Worm (Caenorhabditis elegans) whole organism, L1 larva: ENCODE data around the gene M01F1.4.
A peak's percentile ranks its signal among the peaks of the same experiment; 100 is the strongest.

Experiments used
- C04F5.9 ChIP-seq: sonication (generic microtip); optimal IDR thresholded peaks from 2 replicates; lab custom pipeline; 2016; ENCODE audit warnings: missing genetic modification characterization, missing compliant biosample characterization
- C16A3.4 ChIP-seq: fragments of 150-350 bp; optimal IDR thresholded peaks from 2 replicates; lab custom pipeline; 2014; ENCODE audit warnings: missing biosample characterization, missing genetic modification characterization
- C34B4.2 ChIP-seq: sonication (generic microtip); optimal IDR thresholded peaks from 2 replicates; lab custom pipeline; 2017; ENCODE audit warnings: mild to moderate bottlenecking, missing genetic modification characterization, missing compliant biosample characterization
- F16B12.6 ChIP-seq: fragments of 150-350 bp; optimal IDR thresholded peaks from 2 replicates; lab custom pipeline; 2014; ENCODE audit warnings: missing biosample characterization, missing genetic modification characterization
- Y116A8C.19 ChIP-seq: sonication (generic microtip); optimal IDR thresholded peaks from 2 replicates; lab custom pipeline; 2016; ENCODE audit warnings: missing compliant biosample characterization, missing genetic modification characterization, borderline replicate concordance
- aha-1 ChIP-seq: fragments of 150-350 bp; optimal IDR thresholded peaks from 2 replicates; lab custom pipeline; 2014; ENCODE audit warnings: missing biosample characterization, missing genetic modification characterization
- aly-2 ChIP-seq: fragments of 150-350 bp; optimal IDR thresholded peaks from 2 replicates; lab custom pipeline; 2014; ENCODE audit warnings: missing biosample characterization, missing genetic modification characterization
- ama-1 ChIP-seq: fragments of 150-350 bp; optimal IDR thresholded peaks from 2 replicates; lab custom pipeline; 2014
- ces-1 ChIP-seq: fragments of 150-350 bp; optimal IDR thresholded peaks from 2 replicates; lab custom pipeline; 2014; ENCODE audit warnings: missing biosample characterization, missing genetic modification reagents, missing genetic modification characterization
- efl-1 ChIP-seq, 4 experiments: fragments of 150-350 bp; optimal IDR thresholded peaks in 3 of 4; peaks in 1 of 4; 1 replicate in 1 of 4; 2 replicates in 3 of 4; lab custom pipeline; 2014; ENCODE audit warnings: missing biosample characterization in 2 of 4, missing genetic modification characterization in 2 of 4, missing genetic modification reagents in 2 of 4
- efl-3 ChIP-seq: fragments of 200-800 bp; sonication (Bioruptor generic); optimal IDR thresholded peaks from 2 replicates; lab custom pipeline; 2018; ENCODE audit warnings: mild to moderate bottlenecking, missing genetic modification characterization, missing compliant biosample characterization
- egl-27 ChIP-seq, 2 experiments: fragments of 150-350 bp in 1 of 2; sonication (generic microtip); optimal IDR thresholded peaks; 3 replicates each; lab custom pipeline; 2017 to 2018; ENCODE audit warnings: missing biosample characterization in 2 of 2, missing genetic modification characterization in 2 of 2, missing genetic modification reagents in 2 of 2
- elt-3 ChIP-seq, 6 experiments: fragments of 150-350 bp in 1 of 6; sonication (generic microtip); optimal IDR thresholded peaks; 2 replicates each; lab custom pipeline; 2017 to 2018; ENCODE audit warnings: missing biosample characterization in 6 of 6, missing genetic modification characterization in 6 of 6, inconsistent platforms in 1 of 6
- ets-5 ChIP-seq: fragments of 200-800 bp; sonication (Bioruptor generic); IDR thresholded peaks from 2 replicates; pipeline ENCODE4 v1.3.6; 2022; ENCODE audit warnings: missing genetic modification characterization, missing compliant biosample characterization
- fkh-10 ChIP-seq: sonication (generic microtip); optimal IDR thresholded peaks from 2 replicates; lab custom pipeline; 2017; ENCODE audit warnings: missing biosample characterization, missing genetic modification reagents, missing genetic modification characterization
- fkh-4 ChIP-seq: sonication (generic microtip); optimal IDR thresholded peaks from 2 replicates; lab custom pipeline; 2016; ENCODE audit warnings: missing compliant biosample characterization, missing genetic modification characterization, borderline replicate concordance
- fos-1 ChIP-seq: fragments of 150-350 bp; optimal IDR thresholded peaks from 2 replicates; lab custom pipeline; 2014; ENCODE audit warnings: missing biosample characterization, missing genetic modification characterization
- grh-1 ChIP-seq: fragments of 200-800 bp; sonication (Bioruptor generic); IDR thresholded peaks from 2 replicates; pipeline ENCODE4 v1.3.6; 2022; ENCODE audit warnings: missing genetic modification reagents, missing genetic modification characterization, missing compliant biosample characterization
- hlh-4 ChIP-seq: sonication (generic microtip); optimal IDR thresholded peaks from 2 replicates; lab custom pipeline; 2016; ENCODE audit warnings: mild to moderate bottlenecking, missing genetic modification characterization, missing compliant biosample characterization
- hpl-2 ChIP-seq: fragments of 150-350 bp; optimal IDR thresholded peaks from 2 replicates; lab custom pipeline; 2014; ENCODE audit warnings: missing biosample characterization, missing genetic modification reagents, missing genetic modification characterization
- irx-1 ChIP-seq: sonication (generic microtip); optimal IDR thresholded peaks from 2 replicates; lab custom pipeline; 2016; ENCODE audit warnings: missing genetic modification characterization, missing compliant biosample characterization
- lin-14 ChIP-seq: fragments of 200-800 bp; sonication (Bioruptor generic); optimal IDR thresholded peaks from 2 replicates; lab custom pipeline; 2018; ENCODE audit warnings: mild to moderate bottlenecking, missing genetic modification characterization, moderate library complexity, missing compliant biosample characterization
- lin-15B ChIP-seq: fragments of 150-350 bp; sonication (generic microtip); optimal IDR thresholded peaks from 3 replicates; lab custom pipeline; 2014; ENCODE audit warnings: missing biosample characterization, missing genetic modification characterization
- lin-35 ChIP-seq, 2 experiments: fragments of 150-350 bp; optimal IDR thresholded peaks; 2 replicates each; lab custom pipeline; 2014; ENCODE audit warnings: missing biosample characterization in 2 of 2, missing genetic modification characterization in 2 of 2, missing genetic modification reagents in 2 of 2
- lin-39 ChIP-seq: fragments of 150-350 bp; optimal IDR thresholded peaks from 2 replicates; lab custom pipeline; 2014; ENCODE audit warnings: missing biosample characterization, missing genetic modification reagents, missing genetic modification characterization
- lsy-2 ChIP-seq, 2 experiments: fragments of 150-350 bp; optimal IDR thresholded peaks; 2 replicates each; lab custom pipeline; 2014; ENCODE audit warnings: missing biosample characterization in 2 of 2, missing genetic modification characterization in 2 of 2
- mep-1 ChIP-seq: fragments of 150-350 bp; optimal IDR thresholded peaks from 2 replicates; lab custom pipeline; 2014; ENCODE audit warnings: missing biosample characterization, missing genetic modification characterization
- nhr-12 ChIP-seq: sonication (generic microtip); optimal IDR thresholded peaks from 2 replicates; lab custom pipeline; 2017; ENCODE audit warnings: missing biosample characterization, missing genetic modification characterization
- nhr-28 ChIP-seq: fragments of 150-350 bp; optimal IDR thresholded peaks from 2 replicates; lab custom pipeline; 2014; ENCODE audit warnings: missing biosample characterization, missing genetic modification characterization
- nhr-47 ChIP-seq: sonication (generic microtip); optimal IDR thresholded peaks from 2 replicates; lab custom pipeline; 2016; ENCODE audit warnings: mild to moderate bottlenecking, missing genetic modification characterization, moderate library complexity, missing compliant biosample characterization
- nhr-71 ChIP-seq: sonication (generic microtip); optimal IDR thresholded peaks from 2 replicates; lab custom pipeline; 2016; ENCODE audit warnings: mild to moderate bottlenecking, missing genetic modification characterization, moderate library complexity, missing compliant biosample characterization
- nhr-77 ChIP-seq: fragments of 150-350 bp; optimal IDR thresholded peaks from 2 replicates; lab custom pipeline; 2014; ENCODE audit warnings: missing biosample characterization, missing genetic modification characterization
- nhr-85 ChIP-seq: sonication (generic microtip); peaks from one replicate; lab custom pipeline; 2016; ENCODE audit warnings: missing genetic modification characterization, inconsistent platforms, missing compliant biosample characterization
- nhr-90 ChIP-seq: sonication (generic microtip); optimal IDR thresholded peaks from 2 replicates; lab custom pipeline; 2016; ENCODE audit warnings: mild to moderate bottlenecking, missing genetic modification characterization, missing compliant biosample characterization; ENCODE audit not compliant: poor library complexity
- pag-3 ChIP-seq: sonication (generic microtip); optimal IDR thresholded peaks from 2 replicates; lab custom pipeline; 2017; ENCODE audit warnings: missing genetic modification characterization, mild to moderate bottlenecking, missing compliant biosample characterization, antibody characterized with exemption, borderline replicate concordance; ENCODE audit not compliant: insufficient read depth
- pqm-1 ChIP-seq: sonication (generic microtip); optimal IDR thresholded peaks from 3 replicates; lab custom pipeline; 2017; ENCODE audit warnings: missing biosample characterization, missing genetic modification characterization
- rnt-1 ChIP-seq: sonication (generic microtip); optimal IDR thresholded peaks from 2 replicates; lab custom pipeline; 2016; ENCODE audit warnings: mild to moderate bottlenecking, missing genetic modification characterization, moderate library complexity, missing compliant biosample characterization
- skn-1 ChIP-seq: fragments of 150-350 bp; optimal IDR thresholded peaks from 2 replicates; lab custom pipeline; 2014; ENCODE audit warnings: missing biosample characterization, missing genetic modification characterization
- snpc-4 ChIP-seq: fragments of 150-350 bp; optimal IDR thresholded peaks from 2 replicates; lab custom pipeline; 2014; ENCODE audit warnings: missing biosample characterization, missing genetic modification characterization
- snu-23 ChIP-seq: sonication (generic microtip); optimal IDR thresholded peaks from 2 replicates; lab custom pipeline; 2016; ENCODE audit warnings: missing genetic modification characterization, missing compliant biosample characterization
- sox-4 ChIP-seq: sonication (generic microtip); optimal IDR thresholded peaks from 2 replicates; lab custom pipeline; 2016; ENCODE audit warnings: missing genetic modification characterization, missing compliant biosample characterization
- sptf-1 ChIP-seq: fragments of 150-350 bp; optimal IDR thresholded peaks from 2 replicates; lab custom pipeline; 2014; ENCODE audit warnings: missing biosample characterization, missing genetic modification characterization
- sup-37 ChIP-seq: fragments of 200-800 bp; sonication (Bioruptor generic); optimal IDR thresholded peaks from 2 replicates; lab custom pipeline; 2018; ENCODE audit warnings: mild to moderate bottlenecking, missing genetic modification characterization, missing compliant biosample characterization
- swsn-7 ChIP-seq: sonication (generic microtip); optimal IDR thresholded peaks from 2 replicates; lab custom pipeline; 2016; ENCODE audit warnings: missing genetic modification characterization, missing compliant biosample characterization
- tbx-2 ChIP-seq: sonication (generic microtip); optimal IDR thresholded peaks from 2 replicates; lab custom pipeline; 2016; ENCODE audit warnings: missing genetic modification characterization, missing compliant biosample characterization
- tlp-1 ChIP-seq: fragments of 150-350 bp; optimal IDR thresholded peaks from 2 replicates; lab custom pipeline; 2014; ENCODE audit warnings: missing biosample characterization, missing genetic modification characterization
- unc-30 ChIP-seq: sonication (generic microtip); optimal IDR thresholded peaks from 2 replicates; lab custom pipeline; 2017; ENCODE audit warnings: missing biosample characterization, missing genetic modification characterization
- unc-86 ChIP-seq: sonication (generic microtip); optimal IDR thresholded peaks from 2 replicates; lab custom pipeline; 2016; ENCODE audit warnings: missing genetic modification characterization, missing compliant biosample characterization
- xbp-1 ChIP-seq: sonication (generic microtip); optimal IDR thresholded peaks from 2 replicates; lab custom pipeline; 2016; ENCODE audit warnings: missing genetic modification characterization, missing compliant biosample characterization
- zag-1 ChIP-seq: fragments of 150-350 bp; optimal IDR thresholded peaks from 2 replicates; lab custom pipeline; 2014; ENCODE audit warnings: missing biosample characterization, missing genetic modification characterization
- ztf-4 ChIP-seq: fragments of 150-350 bp; optimal IDR thresholded peaks from 2 replicates; lab custom pipeline; 2014; ENCODE audit warnings: missing biosample characterization, missing genetic modification characterization

M01F1.4 gene

ce11 chrIII:3461403-3461802 lies 48.4 kb downstream of the M01F1.4 start, which contains the start of gene pph-6:
Gene pph-6 (plus strand): TSS chrIII:3461703.
- TF ChIP-seq efl-1 (optimal IDR thresholded peaks at IDR 0.05; lab: Kevin White, UChicago), result no peak
- TF ChIP-seq efl-1 (GFP tag; optimal IDR thresholded peaks at IDR 0.05 in 1 of 2; lab: Kevin White, UChicago), result peak in 1 of 2 experiments; percentile 82
- no peak for TF ChIP-seq hlh-4 (tag; lab: Kevin White, UChicago)

ce11 chrIII:3460061-3460460 lies 49.8 kb downstream of the M01F1.4 start, which contains the start of gene C34C12.8:
Gene C34C12.8 (plus strand): TSS chrIII:3460406.
- peak; percentile 97 for TF ChIP-seq lin-39 (tag; lab: Kevin White, UChicago)
- TF ChIP-seq lin-35 (GFP tag; optimal IDR thresholded peaks at IDR 0.05; lab: Kevin White, UChicago), result peak; percentile 96 to 98
- peak; percentile 98 for TF ChIP-seq nhr-85 (tag; lab: Kevin White, UChicago)
- TF ChIP-seq lsy-2 (tag; optimal IDR thresholded peaks at IDR 0.05; lab: Kevin White, UChicago), result peak; percentile 97 to 98
- TF ChIP-seq swsn-7 (tag; lab: Kevin White, UChicago), result peak; percentile 97
- peak; percentile 84 for TF ChIP-seq snpc-4 (tag; lab: Kevin White, UChicago)
- peak; percentile 57 for TF ChIP-seq efl-3 (GFP tag; lab: Kevin White, UChicago)
- TF ChIP-seq irx-1 (tag; lab: Kevin White, UChicago), result peak; percentile 96
- TF ChIP-seq ama-1 (lab: Kevin White, UChicago), result peak; percentile 91
- peak; percentile 97 for TF ChIP-seq tbx-2
- TF ChIP-seq nhr-12, result peak; percentile 18
- peak; percentile 98 for TF ChIP-seq nhr-71 (tag; lab: Kevin White, UChicago)
- TF ChIP-seq lin-14 (GFP tag; lab: Kevin White, UChicago), result peak; percentile 92
- TF ChIP-seq elt-3 (tag; optimal IDR thresholded peaks at IDR 0.05; lab: Kevin White, UChicago), result peak in 3 of 6 experiments; percentile 51 to 94 (median 93)
- peak; percentile 93 to 99 for TF ChIP-seq efl-1 (optimal IDR thresholded peaks at IDR 0.05; lab: Kevin White, UChicago)
- peak; percentile 96 to 100 for TF ChIP-seq efl-1 (GFP tag; optimal IDR thresholded peaks at IDR 0.05 in 1 of 2; lab: Kevin White, UChicago)
- peak; percentile 86 for TF ChIP-seq fkh-10 (GFP tag; lab: Kevin White, UChicago)
- TF ChIP-seq nhr-28 (tag; lab: Kevin White, UChicago), result peak; percentile 20
- TF ChIP-seq ces-1 (GFP tag; lab: Kevin White, UChicago), result no peak
- TF ChIP-seq lin-15B (tag; lab: Kevin White, UChicago), result peak; percentile 95
- TF ChIP-seq ztf-4, result peak; percentile 90
- TF ChIP-seq skn-1 (tag; lab: Kevin White, UChicago), result peak; percentile 91
- peak; percentile 96 for TF ChIP-seq grh-1
- no peak for TF ChIP-seq pag-3 (tag; lab: Kevin White, UChicago)
- peak; percentile 96 for TF ChIP-seq C16A3.4 (tag; lab: Kevin White, UChicago)
- peak; percentile 66 for TF ChIP-seq zag-1 (tag; lab: Kevin White, UChicago)
- TF ChIP-seq aly-2 (tag; lab: Kevin White, UChicago), result peak; percentile 90
- TF ChIP-seq xbp-1 (tag; lab: Kevin White, UChicago), result peak; percentile 98
- peak; percentile 98 for TF ChIP-seq mep-1
- peak; percentile 97 for TF ChIP-seq rnt-1 (tag; lab: Kevin White, UChicago)
- TF ChIP-seq tlp-1, result no peak
- TF ChIP-seq sptf-1 (tag; lab: Kevin White, UChicago), result no peak
- TF ChIP-seq aha-1 (tag; lab: Kevin White, UChicago), result peak; percentile 73
- peak; percentile 84 for TF ChIP-seq F16B12.6 (tag; lab: Kevin White, UChicago)
- TF ChIP-seq nhr-47, result peak; percentile 98
- peak; percentile 92 for TF ChIP-seq sup-37 (GFP tag; lab: Kevin White, UChicago)
- peak; percentile 97 for TF ChIP-seq unc-86 (tag; lab: Kevin White, UChicago)
- peak; percentile 98 for TF ChIP-seq nhr-90 (tag; lab: Kevin White, UChicago)
- peak; percentile 88 for TF ChIP-seq nhr-77
- TF ChIP-seq Y116A8C.19 (tag; lab: Kevin White, UChicago), result no peak
- TF ChIP-seq C34B4.2 (tag; lab: Kevin White, UChicago), result peak; percentile 84
- peak; percentile 91 for TF ChIP-seq C04F5.9 (tag; lab: Kevin White, UChicago)
- TF ChIP-seq pqm-1 (tag; lab: Kevin White, UChicago), result no peak
- peak; percentile 64 for TF ChIP-seq unc-30 (tag; lab: Kevin White, UChicago)
- TF ChIP-seq egl-27 (tag; optimal IDR thresholded peaks at IDR 0.05; lab: Kevin White, UChicago), result peak in 1 of 2 experiments; percentile 79
- TF ChIP-seq ets-5, result no peak
- TF ChIP-seq sox-4 (tag; lab: Kevin White, UChicago), result peak; percentile 85
- peak; percentile 85 for TF ChIP-seq hpl-2
- TF ChIP-seq fos-1 (tag; lab: Kevin White, UChicago), result peak; percentile 79
- peak; percentile 98 for TF ChIP-seq snu-23 (GFP tag; lab: Kevin White, UChicago)
- peak; percentile 78 for TF ChIP-seq fkh-4
